Fruit fly (Drosophila melanogaster): ENCODE data around the gene CG32485.
A peak's percentile ranks its signal among the peaks of the same experiment; 100 is the strongest.

Gene CG32485

dm6 chr3L:3070274-3071204 is 20.4 kb downstream of the CG32485 start, which contains the start of the genes CG32486 and PAN3 (continued):
- TF ChIP-seq Abd-B (GFP tag; optimal IDR thresholded peaks at IDR 0.05) (peak; percentile 96), Lim3 (GFP tag; IDR thresholded peaks at IDR 0.05) (no peak), Ssrp (tag; optimal IDR thresholded peaks at IDR 0.05) (peak; percentile 1), CG14860 (GFP tag; IDR thresholded peaks at IDR 0.05; ENCODE audit: partially characterized antibody) (peak; percentile 62), E2f2 (GFP tag; IDR thresholded peaks at IDR 0.05) (peak; percentile 42; the same call in 1 of the 2 replicates), CG30020 (tag; optimal IDR thresholded peaks at IDR 0.05) (peak; percentile 67), trem (tag; optimal IDR thresholded peaks at IDR 0.05) (peak; percentile 93), toy (GFP tag; IDR thresholded peaks at IDR 0.05) (no peak), CG12155 (GFP tag; optimal IDR thresholded peaks at IDR 0.05) (peak; percentile 51), hb (GFP tag; IDR thresholded peaks at IDR 0.05; ENCODE audit: partially characterized antibody) (peak; percentile 68; the same call in 2 of the 3 replicates), sug (tag; optimal IDR thresholded peaks at IDR 0.05) (peak; percentile 74), slp2 (GFP tag; optimal IDR thresholded peaks at IDR 0.05) (no peak), CG15073 (GFP tag; optimal IDR thresholded peaks at IDR 0.05) (no peak), croc (GFP tag; conservative IDR thresholded peaks at IDR 0.05) (no peak), stc (GFP tag; IDR thresholded peaks at IDR 0.05) (peak; percentile 64; the same call in 1 of the 2 replicates), Sin3A (optimal IDR thresholded peaks at IDR 0.05) (peak; percentile 85), CG10959 (GFP tag; IDR thresholded peaks at IDR 0.05) (no peak), Bdp1 (GFP tag; optimal IDR thresholded peaks at IDR 0.05) (no peak), fd96Cb (tag; optimal IDR thresholded peaks at IDR 0.05) (no peak), knrl (GFP tag; IDR thresholded peaks at IDR 0.05; ENCODE audit: partially characterized antibody) (peak; percentile 86), nmo (GFP tag; optimal IDR thresholded peaks at IDR 0.05) (peak; percentile 83), CG12659 (GFP tag; optimal IDR thresholded peaks at IDR 0.05) (peak; percentile 93), CG3163 (GFP tag; optimal IDR thresholded peaks at IDR 0.05) (peak; percentile 68), tx (GFP tag; optimal IDR thresholded peaks at IDR 0.05) (no peak), slou (GFP tag; optimal IDR thresholded peaks at IDR 0.05) (peak; percentile 25), CG15011 (GFP tag; optimal IDR thresholded peaks at IDR 0.05) (peak; percentile 11), Stat92E (GFP tag; optimal IDR thresholded peaks at IDR 0.05) (peak in 1 of 3 experiments; percentile 62), Atf3 (GFP tag; optimal IDR thresholded peaks at IDR 0.05) (no peak), GATAe (GFP tag; conservative IDR thresholded peaks at IDR 0.05) (no peak), CG7928 (GFP tag; optimal IDR thresholded peaks at IDR 0.05) (peak; percentile 94), CG4730 (GFP tag; IDR thresholded peaks at IDR 0.05) (no peak), hkb (optimal IDR thresholded peaks at IDR 0.05) (peak; percentile 82), hkb (GFP tag; IDR thresholded peaks at IDR 0.05) (peak; percentile 46; the same call in 1 of the 2 replicates), CG14050 (GFP tag; IDR thresholded peaks at IDR 0.05) (no peak), her (GFP tag; optimal IDR thresholded peaks at IDR 0.05) (peak; percentile 70), Nf-YC (tag; optimal IDR thresholded peaks at IDR 0.05) (peak; percentile 57), ssp (GFP tag; IDR thresholded peaks at IDR 0.05) (no peak), sc (optimal IDR thresholded peaks at IDR 0.05) (no peak), sc (GFP tag; optimal IDR thresholded peaks at IDR 0.05) (no peak), CG10267 (tag; optimal IDR thresholded peaks at IDR 0.05) (peak; percentile 80), CG12769 (tag; optimal IDR thresholded peaks at IDR 0.05) (peak; percentile 84), CG3065 (GFP tag; optimal IDR thresholded peaks at IDR 0.05) (peak; percentile 3), Antp (GFP tag; optimal IDR thresholded peaks at IDR 0.05) (peak; percentile 39), Mad (GFP tag; optimal IDR thresholded peaks at IDR 0.05) (no peak), H2.0 (GFP tag; IDR thresholded peaks at IDR 0.05) (0 out of 2 replicates have a peak, but pooled peaks have one; percentile 18), CG10366 (GFP tag; IDR thresholded peaks at IDR 0.05) (no peak; the same call in 1 of the 2 replicates), CG15601 (tag; optimal IDR thresholded peaks at IDR 0.05) (peak; percentile 67), Xrp1 (GFP tag; IDR thresholded peaks at IDR 0.05) (peak; percentile 32; the same call in 1 of the 2 replicates), Dad (GFP tag; optimal IDR thresholded peaks at IDR 0.05) (peak; percentile 47)

Data from whole organism, embryonic.